Fruit fly (Drosophila melanogaster) whole organism, prepupa: ENCODE data around the gene CG42763.
A peak's percentile ranks its signal among the peaks of the same experiment; 100 is the strongest.

Experiments
- Blimp-1 ChIP-seq: fragments of 200-800 bp; sonication (Bioruptor generic); optimal IDR thresholded peaks from 3 replicates; lab custom pipeline; 2017; ENCODE audit warnings: missing biosample characterization, missing genetic modification characterization, mild to moderate bottlenecking, moderate library complexity, missing genetic modification reagents
- CG10631 ChIP-seq: fragments of 200-800 bp; sonication (Bioruptor generic); optimal IDR thresholded peaks from 2 replicates; lab custom pipeline; 2016; ENCODE audit warnings: missing biosample characterization, missing genetic modification characterization
- CG10669 ChIP-seq: fragments of 200-800 bp; sonication (Bioruptor generic); optimal IDR thresholded peaks from 3 replicates; lab custom pipeline; 2018; ENCODE audit warnings: missing biosample characterization, mild to moderate bottlenecking, missing genetic modification characterization, moderate library complexity
- CG11762 ChIP-seq: fragments of 200-800 bp; sonication (Bioruptor generic); optimal IDR thresholded peaks from 3 replicates; lab custom pipeline; 2016; ENCODE audit warnings: missing biosample characterization, missing genetic modification characterization; ENCODE audit not compliant: insufficient read depth
- CG11902 ChIP-seq: fragments of 200-800 bp; sonication (Bioruptor generic); optimal IDR thresholded peaks from 3 replicates; lab custom pipeline; 2016; ENCODE audit warnings: missing biosample characterization, missing genetic modification characterization
- CG15336 ChIP-seq: fragments of 200-800 bp; sonication (Bioruptor generic); IDR thresholded peaks from 2 replicates; pipeline ENCODE4 v1.3.6; 2022; ENCODE audit warnings: missing biosample characterization, missing genetic modification characterization
- CG1621 ChIP-seq: fragments of 200-800 bp; sonication (Bioruptor generic); optimal IDR thresholded peaks from 3 replicates; lab custom pipeline; 2018; ENCODE audit warnings: missing biosample characterization, mild to moderate bottlenecking, missing genetic modification characterization
- CG16779 ChIP-seq: fragments of 200-800 bp; sonication (Bioruptor generic); optimal IDR thresholded peaks from 3 replicates; lab custom pipeline; 2017; ENCODE audit warnings: missing biosample characterization, mild to moderate bottlenecking, missing genetic modification characterization
- CG3032 ChIP-seq: fragments of 200-800 bp; optimal IDR thresholded peaks from 2 replicates; lab custom pipeline; 2019; ENCODE audit warnings: missing biosample characterization, mild to moderate bottlenecking, missing genetic modification characterization, moderate library complexity
- CG31627 ChIP-seq: fragments of 200-800 bp; sonication (Bioruptor generic); optimal IDR thresholded peaks from 3 replicates; lab custom pipeline; 2016; ENCODE audit warnings: missing biosample characterization, missing genetic modification characterization
- CG32006 ChIP-seq: fragments of 200-800 bp; sonication (Bioruptor generic); optimal IDR thresholded peaks from 3 replicates; lab custom pipeline; 2017; ENCODE audit warnings: missing biosample characterization, mild to moderate bottlenecking, missing genetic modification characterization
- CG34406 ChIP-seq: fragments of 200-800 bp; sonication (Bioruptor generic); optimal IDR thresholded peaks from 3 replicates; lab custom pipeline; 2016; ENCODE audit warnings: missing biosample characterization, missing genetic modification characterization
- CG3919 ChIP-seq: fragments of 200-800 bp; sonication (Bioruptor generic); optimal IDR thresholded peaks from 3 replicates; lab custom pipeline; 2016; ENCODE audit warnings: missing biosample characterization, missing genetic modification characterization
- CG4318 ChIP-seq: fragments of 200-800 bp; sonication (Bioruptor generic); optimal IDR thresholded peaks from 3 replicates; lab custom pipeline; 2017; ENCODE audit warnings: missing biosample characterization, mild to moderate bottlenecking, missing genetic modification characterization
- CG6163 ChIP-seq: fragments of 200-800 bp; sonication (Bioruptor generic); IDR thresholded peaks from 3 replicates; pipeline ENCODE4 v1.3.6; 2022; ENCODE audit warnings: missing biosample characterization, missing genetic modification characterization
- CG6808 ChIP-seq: fragments of 200-800 bp; sonication (Bioruptor generic); optimal IDR thresholded peaks from 3 replicates; lab custom pipeline; 2017; ENCODE audit warnings: missing biosample characterization, missing genetic modification characterization, mild to moderate bottlenecking, moderate library complexity, missing genetic modification reagents
- CG6854 ChIP-seq: fragments of 200-800 bp; sonication (Bioruptor generic); optimal IDR thresholded peaks from 2 replicates; lab custom pipeline; 2017; ENCODE audit warnings: missing biosample characterization, mild to moderate bottlenecking, missing genetic modification characterization
- CG7368 ChIP-seq: fragments of 200-800 bp; sonication (Bioruptor generic); optimal IDR thresholded peaks from 3 replicates; lab custom pipeline; 2016; ENCODE audit warnings: missing biosample characterization, missing genetic modification characterization
- CG8119 ChIP-seq: fragments of 200-800 bp; sonication (Bioruptor generic); IDR thresholded peaks from 3 replicates; pipeline ENCODE4 v1.3.6; 2022; ENCODE audit warnings: missing biosample characterization, missing genetic modification characterization
- CG8319 ChIP-seq: fragments of 200-800 bp; sonication (Bioruptor generic); optimal IDR thresholded peaks from 3 replicates; lab custom pipeline; 2016; ENCODE audit warnings: missing biosample characterization, missing genetic modification characterization
- CG8632 ChIP-seq: fragments of 200-800 bp; sonication (Bioruptor generic); optimal IDR thresholded peaks from 3 replicates; lab custom pipeline; 2016; ENCODE audit warnings: missing biosample characterization, missing genetic modification characterization
- Ets21C ChIP-seq: fragments of 200-800 bp; sonication (Bioruptor generic); optimal IDR thresholded peaks from 3 replicates; lab custom pipeline; 2016; ENCODE audit warnings: missing biosample characterization, missing genetic modification characterization
- Gug ChIP-seq: fragments of 200-800 bp; sonication (Bioruptor generic); IDR thresholded peaks from 2 replicates; pipeline ENCODE4 v1.3.6; 2022; ENCODE audit warnings: missing biosample characterization, missing genetic modification characterization
- Hr4 ChIP-seq: fragments of 200-800 bp; sonication (Bioruptor generic); optimal IDR thresholded peaks from 3 replicates; lab custom pipeline; 2016; ENCODE audit warnings: missing biosample characterization, missing genetic modification characterization
- Met ChIP-seq: fragments of 200-800 bp; sonication (Bioruptor generic); optimal IDR thresholded peaks from 3 replicates; lab custom pipeline; 2016; ENCODE audit warnings: missing biosample characterization, missing genetic modification characterization
- Smox ChIP-seq: fragments of 200-800 bp; sonication (Bioruptor generic); optimal IDR thresholded peaks from 3 replicates; lab custom pipeline; 2016; ENCODE audit warnings: missing biosample characterization, missing genetic modification characterization
- Sox14 ChIP-seq: fragments of 200-800 bp; sonication (Bioruptor generic); optimal IDR thresholded peaks from 3 replicates; lab custom pipeline; 2016; ENCODE audit warnings: missing biosample characterization, missing genetic modification characterization
- Sox15 ChIP-seq: fragments of 200-800 bp; sonication (Bioruptor generic); optimal IDR thresholded peaks from 3 replicates; lab custom pipeline; 2016; ENCODE audit warnings: missing biosample characterization, missing genetic modification characterization
- achi ChIP-seq: fragments of 200-800 bp; sonication (Bioruptor generic); optimal IDR thresholded peaks from 3 replicates; lab custom pipeline; 2016; ENCODE audit warnings: missing biosample characterization, missing genetic modification characterization
- acj6 ChIP-seq: fragments of 200-800 bp; sonication (Bioruptor generic); optimal IDR thresholded peaks from 3 replicates; lab custom pipeline; 2016; ENCODE audit warnings: missing biosample characterization, missing genetic modification characterization
- cyc ChIP-seq: fragments of 200-800 bp; sonication (Bioruptor generic); optimal IDR thresholded peaks from 3 replicates; lab custom pipeline; 2016; ENCODE audit warnings: missing biosample characterization, missing genetic modification characterization
- dsx ChIP-seq: fragments of 200-800 bp; optimal IDR thresholded peaks from 3 replicates; lab custom pipeline; 2019; ENCODE audit warnings: missing biosample characterization, mild to moderate bottlenecking, missing genetic modification characterization, moderate library complexity; ENCODE audit not compliant: poor library complexity, severe bottlenecking
- esn ChIP-seq: fragments of 200-800 bp; sonication (Bioruptor generic); optimal IDR thresholded peaks from 2 replicates; lab custom pipeline; 2016; ENCODE audit warnings: missing biosample characterization, mild to moderate bottlenecking, missing genetic modification characterization, moderate library complexity
- fd59A ChIP-seq: fragments of 200-800 bp; sonication (Bioruptor generic); optimal IDR thresholded peaks from 2 replicates; lab custom pipeline; 2017; ENCODE audit warnings: missing biosample characterization, mild to moderate bottlenecking, missing genetic modification characterization, missing genetic modification reagents
- fd85E ChIP-seq: fragments of 200-800 bp; sonication (Bioruptor generic); optimal IDR thresholded peaks from 3 replicates; lab custom pipeline; 2016; ENCODE audit warnings: missing biosample characterization, missing genetic modification characterization
- lz ChIP-seq: fragments of 200-800 bp; sonication (Bioruptor generic); optimal IDR thresholded peaks from 3 replicates; lab custom pipeline; 2016; ENCODE audit warnings: missing biosample characterization, missing genetic modification characterization
- net ChIP-seq: fragments of 200-800 bp; sonication (Bioruptor generic); optimal IDR thresholded peaks from 3 replicates; lab custom pipeline; 2016; ENCODE audit warnings: missing biosample characterization, missing genetic modification characterization
- pdm3 ChIP-seq: fragments of 200-800 bp; sonication (Bioruptor generic); optimal IDR thresholded peaks from 3 replicates; lab custom pipeline; 2016; ENCODE audit warnings: missing biosample characterization, missing genetic modification characterization
- ss ChIP-seq, 2 experiments: fragments of 200-800 bp; sonication (Bioruptor generic); optimal IDR thresholded peaks; 2 replicates in 1 of 2; 3 replicates in 1 of 2; lab custom pipeline; 2017 to 2018; ENCODE audit warnings: mild to moderate bottlenecking in 2 of 2, missing biosample characterization in 2 of 2, missing genetic modification characterization in 2 of 2, moderate library complexity in 1 of 2
- svp ChIP-seq: fragments of 200-800 bp; sonication (Bioruptor generic); peaks from one replicate; lab custom pipeline; 2016; ENCODE audit warnings: missing biosample characterization, missing genetic modification characterization

Gene CG42763

DNA sequence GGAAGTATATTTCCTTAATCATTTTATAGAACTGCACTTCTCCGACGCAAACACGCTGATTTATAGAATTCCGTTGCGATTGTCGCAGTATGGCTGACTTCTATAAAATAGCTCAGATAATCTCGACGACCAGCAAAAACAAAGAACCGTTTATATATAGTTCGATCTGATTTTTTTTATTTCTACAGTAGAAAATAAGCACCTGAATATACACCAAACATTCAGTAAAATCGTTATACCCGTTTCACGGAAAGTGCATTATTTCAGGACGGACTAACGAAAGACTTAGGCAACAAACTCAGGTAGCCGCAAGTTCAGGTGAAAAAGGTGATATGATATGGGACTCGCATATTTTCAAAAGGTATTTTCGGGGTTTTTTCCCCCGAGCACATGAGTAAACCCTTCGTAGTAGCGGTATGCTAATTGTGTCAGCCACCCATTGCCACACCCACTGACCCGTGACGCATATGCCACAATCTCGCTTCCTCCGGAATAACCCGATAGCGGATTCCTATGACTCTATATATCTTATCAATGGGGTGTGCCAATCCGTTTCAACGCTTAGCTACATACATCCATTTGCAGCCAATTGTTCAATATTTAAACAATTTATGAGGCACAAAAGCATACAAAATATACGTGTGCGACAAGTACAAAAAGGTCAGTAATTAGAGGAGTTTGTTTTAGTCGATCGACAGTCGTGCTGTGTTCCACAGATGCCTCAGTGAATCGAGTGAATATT, at the start of gene CG42763, which contains the start of gene CG43394:
TSS of gene CG42763 (minus strand) at position 41 of the 742 bp plus-strand sequence.
TSS of gene CG43394 (plus strand) at position 692 of the 742 bp plus-strand sequence.
- 0 out of 3 replicates have a peak, but pooled peaks have one; percentile 12 for TF ChIP-seq CG8119 (GFP tag; lab: Robert Waterston, UW)
- 0 out of 2 replicates have a peak, but pooled peaks have one; percentile 7 for TF ChIP-seq CG15336
- no peak for TF ChIP-seq achi (GFP tag; lab: Kevin White, UChicago)
- TF ChIP-seq cyc (GFP tag; lab: Kevin White, UChicago), result no peak

DNA sequence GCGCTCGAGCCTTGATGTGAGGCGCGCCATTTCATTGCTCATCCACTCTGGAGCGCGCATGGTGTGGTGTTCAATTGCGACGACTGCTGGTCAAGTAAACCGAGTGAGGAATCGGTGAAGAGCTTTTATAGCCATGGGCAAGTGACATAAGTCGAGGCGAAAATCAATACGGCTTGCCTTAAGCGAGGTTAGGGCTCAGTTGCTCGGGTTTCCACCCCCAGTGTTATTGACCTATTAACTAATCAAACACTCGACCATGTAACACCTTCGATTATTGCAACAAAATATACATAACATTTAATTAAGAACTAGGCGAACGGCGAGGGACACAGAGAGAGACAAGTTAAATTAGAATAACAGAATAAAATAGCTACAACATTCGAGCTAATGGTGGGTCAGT, 45.8 kb upstream of the CG42763 start, which contains the start of gene CG34134:
TSS of gene CG34134 (minus strand) at position 101 of the 400 bp plus-strand sequence.
- TF ChIP-seq fd59A (no peak), CG8119 (GFP tag; lab: Robert Waterston, UW) (no peak), CG1621 (tag; lab: Kevin White, UChicago) (no peak), net (GFP tag; lab: Kevin White, UChicago) (no peak), dsx (no peak), CG3919 (GFP tag; lab: Kevin White, UChicago) (no peak), CG8632 (GFP tag; lab: Kevin White, UChicago) (no peak), CG11762 (GFP tag; lab: Kevin White, UChicago) (no peak), CG34406 (GFP tag; lab: Kevin White, UChicago) (no peak), Met (GFP tag; lab: Kevin White, UChicago) (no peak), CG3032 (tag; lab: Kevin White, UChicago) (no peak), svp (no peak), cyc (GFP tag; lab: Kevin White, UChicago) (no peak), Blimp-1 (GFP tag; lab: Kevin White, UChicago) (no peak), Gug (no peak), CG7368 (no peak), CG6854 (GFP tag; lab: Kevin White, UChicago) (no peak), CG8319 (GFP tag; lab: Kevin White, UChicago) (no peak), Ets21C (GFP tag; lab: Kevin White, UChicago) (no peak)

DNA sequence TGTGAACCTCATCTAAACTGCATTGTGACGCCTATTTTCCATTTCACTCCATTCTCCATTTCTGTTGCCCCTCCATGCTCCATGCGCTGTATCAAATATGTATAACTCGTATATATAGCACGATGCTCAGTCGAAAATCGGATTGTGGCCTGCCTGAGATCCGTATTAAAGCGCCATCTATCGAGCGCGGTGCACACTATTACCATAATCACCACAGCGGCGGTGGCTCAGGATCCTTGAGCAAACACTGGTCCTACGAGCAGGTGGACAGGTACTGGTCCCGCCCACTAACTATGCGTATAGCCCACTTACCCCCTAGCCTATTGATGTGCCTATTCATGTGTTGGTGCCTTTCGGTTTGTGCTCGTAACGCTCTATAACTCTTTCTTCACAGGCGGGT, 40.1 kb upstream of the CG42763 start:
- TF ChIP-seq lz (GFP tag; lab: Kevin White, UChicago), result no peak
- TF ChIP-seq pdm3 (GFP tag; lab: Kevin White, UChicago), result no peak
- no peak for TF ChIP-seq CG16779
- TF ChIP-seq CG1621 (tag; lab: Kevin White, UChicago), result no peak
- no peak for TF ChIP-seq CG6808
- no peak for TF ChIP-seq CG31627 (GFP tag; lab: Kevin White, UChicago)
- no peak for TF ChIP-seq ss (GFP tag; optimal IDR thresholded peaks at IDR 0.05; lab: Kevin White, UChicago)
- TF ChIP-seq Met (GFP tag; lab: Kevin White, UChicago), result no peak
- TF ChIP-seq CG32006, result no peak
- TF ChIP-seq achi (GFP tag; lab: Kevin White, UChicago), result no peak
- TF ChIP-seq CG10631 (GFP tag; lab: Kevin White, UChicago), result no peak
- no peak for TF ChIP-seq CG11902 (GFP tag; lab: Kevin White, UChicago)
- TF ChIP-seq Ets21C (GFP tag; lab: Kevin White, UChicago), result no peak
- no peak for TF ChIP-seq Blimp-1 (GFP tag; lab: Kevin White, UChicago)
- no peak for TF ChIP-seq CG8632 (GFP tag; lab: Kevin White, UChicago)
- no peak for TF ChIP-seq fd59A
- no peak for TF ChIP-seq acj6 (GFP tag; lab: Kevin White, UChicago)
- no peak for TF ChIP-seq cyc (GFP tag; lab: Kevin White, UChicago)
- no peak for TF ChIP-seq esn
- TF ChIP-seq Sox14, result no peak

DNA sequence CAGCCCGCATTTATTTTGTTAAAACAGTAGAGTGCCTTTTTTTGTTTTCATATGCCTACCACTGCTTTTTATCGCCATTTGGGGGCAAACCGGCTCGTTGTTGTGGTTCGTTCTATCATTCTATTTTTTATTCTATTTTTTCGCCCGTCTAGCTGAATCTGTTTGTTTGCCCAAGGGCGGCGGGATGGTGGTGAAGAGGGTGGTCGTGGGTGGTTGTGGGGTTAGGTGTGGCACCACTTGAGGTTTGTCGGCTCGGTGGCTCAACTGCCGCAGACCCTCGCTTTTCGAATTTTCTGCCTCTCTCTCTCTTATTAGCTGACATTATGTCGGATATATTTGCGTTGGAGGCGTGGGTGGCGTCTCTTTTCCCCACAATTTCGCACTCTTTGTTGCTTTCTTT, 26.6 kb upstream of the CG42763 start:
- TF ChIP-seq CG31627 (GFP tag; lab: Kevin White, UChicago), result no peak
- TF ChIP-seq CG4318 (GFP tag; lab: Kevin White, UChicago), result no peak
- TF ChIP-seq Smox (GFP tag; lab: Kevin White, UChicago), result no peak
- no peak for TF ChIP-seq Hr4 (GFP tag; lab: Kevin White, UChicago)
- TF ChIP-seq CG10631 (GFP tag; lab: Kevin White, UChicago), result no peak
- 0 out of 3 replicates have a peak, but pooled peaks have one; percentile 44 for TF ChIP-seq CG6163 (GFP tag; lab: Robert Waterston, UW)
- TF ChIP-seq Sox15 (GFP tag; lab: Kevin White, UChicago), result no peak
- peak; percentile 23; the same call in 1 of the 2 replicates for TF ChIP-seq CG15336
- TF ChIP-seq CG3032 (tag; lab: Kevin White, UChicago), result no peak
- TF ChIP-seq fd85E (GFP tag; lab: Kevin White, UChicago), result no peak
- TF ChIP-seq Sox14, result peak; percentile 24
- TF ChIP-seq CG10669 (GFP tag; lab: Kevin White, UChicago), result no peak
- TF ChIP-seq achi (GFP tag; lab: Kevin White, UChicago), result no peak
- TF ChIP-seq CG6808, result no peak
